Worm (Caenorhabditis elegans) whole organism, L4 larva: ENCODE data around the gene Y54G2A.44.
A peak's percentile ranks its signal among the peaks of the same experiment; 100 is the strongest.

Experiments used
- F10B5.3 ChIP-seq: sonication (generic microtip); optimal IDR thresholded peaks from 2 replicates; lab custom pipeline; 2016; ENCODE audit warnings: mild to moderate bottlenecking, missing genetic modification characterization, missing compliant biosample characterization
- Y105C5A.15 ChIP-seq: fragments of 200-800 bp; sonication (Bioruptor generic); IDR thresholded peaks from 2 replicates; pipeline ENCODE4 v1.3.6; 2022; ENCODE audit warnings: missing genetic modification characterization, missing compliant biosample characterization
- Y5F2A.4 ChIP-seq: fragments of 200-800 bp; sonication (Bioruptor generic); optimal IDR thresholded peaks from 2 replicates; lab custom pipeline; 2018; ENCODE audit warnings: mild to moderate bottlenecking, missing genetic modification characterization, missing compliant biosample characterization
- ZK546.5 ChIP-seq, 2 experiments: sonication (generic microtip); optimal IDR thresholded peaks; 2 replicates each; lab custom pipeline; 2017; ENCODE audit warnings: missing biosample characterization in 2 of 2, missing genetic modification characterization in 2 of 2
- ceh-32 ChIP-seq: sonication (generic microtip); optimal IDR thresholded peaks from 2 replicates; lab custom pipeline; 2016; ENCODE audit warnings: mild to moderate bottlenecking, missing genetic modification characterization, missing compliant biosample characterization; ENCODE audit not compliant: poor library complexity
- ces-1 ChIP-seq: fragments of 150-350 bp; sonication (generic microtip); optimal IDR thresholded peaks from 4 replicates; lab custom pipeline; 2014; ENCODE audit warnings: missing biosample characterization, missing genetic modification reagents, missing genetic modification characterization
- cey-2 ChIP-seq: sonication (generic microtip); optimal IDR thresholded peaks from 3 replicates; lab custom pipeline; 2017; ENCODE audit warnings: missing genetic modification characterization, mild to moderate bottlenecking, missing compliant biosample characterization, antibody characterized with exemption, borderline replicate concordance; ENCODE audit not compliant: insufficient read depth
- daf-16 ChIP-seq, 3 experiments: sonication (generic microtip); optimal IDR thresholded peaks; 2 replicates each; lab custom pipeline; 2016 to 2017; ENCODE audit warnings: missing genetic modification characterization in 3 of 3, missing genetic modification reagents in 3 of 3, mild to moderate bottlenecking in 2 of 3, missing compliant biosample characterization in 2 of 3, missing biosample characterization in 1 of 3, moderate library complexity in 1 of 3
- dmd-6 ChIP-seq: fragments of 200-800 bp; sonication (Bioruptor generic); IDR thresholded peaks from 2 replicates; pipeline ENCODE4 v1.3.6; 2022; ENCODE audit warnings: missing genetic modification reagents, missing genetic modification characterization, missing compliant biosample characterization
- dmd-8 ChIP-seq: fragments of 200-800 bp; sonication (Bioruptor generic); IDR thresholded peaks from 2 replicates; pipeline ENCODE4 v1.3.6; 2022; ENCODE audit warnings: missing genetic modification characterization, missing compliant biosample characterization
- dve-1 ChIP-seq: sonication (generic microtip); optimal IDR thresholded peaks from 2 replicates; lab custom pipeline; 2017; ENCODE audit warnings: antibody characterized with exemption, mild to moderate bottlenecking, missing genetic modification characterization, missing compliant biosample characterization; ENCODE audit not compliant: insufficient read depth
- fkh-10 ChIP-seq: fragments of 150-350 bp; optimal IDR thresholded peaks from 2 replicates; lab custom pipeline; 2014; ENCODE audit warnings: missing biosample characterization, missing genetic modification reagents, missing genetic modification characterization
- gei-8 ChIP-seq: fragments of 200-800 bp; sonication (Bioruptor generic); optimal IDR thresholded peaks from 2 replicates; lab custom pipeline; 2018; ENCODE audit warnings: mild to moderate bottlenecking, missing genetic modification characterization, missing compliant biosample characterization
- hlh-11 ChIP-seq: fragments of 200-800 bp; sonication (Bioruptor generic); optimal IDR thresholded peaks from 2 replicates; lab custom pipeline; 2018; ENCODE audit warnings: mild to moderate bottlenecking, missing genetic modification characterization, missing compliant biosample characterization
- lin-15B ChIP-seq: fragments of 150-350 bp; sonication (generic microtip); optimal IDR thresholded peaks from 3 replicates; lab custom pipeline; 2014; ENCODE audit warnings: missing biosample characterization, missing genetic modification characterization
- lin-29 ChIP-seq: fragments of 200-800 bp; sonication (Bioruptor generic); IDR thresholded peaks from 2 replicates; pipeline ENCODE4 v1.3.6; 2022; ENCODE audit warnings: missing genetic modification reagents, missing genetic modification characterization, missing compliant biosample characterization
- lin-38 ChIP-seq: fragments of 200-800 bp; sonication (Bioruptor generic); IDR thresholded peaks from 2 replicates; pipeline ENCODE4 v1.3.6; 2022; ENCODE audit warnings: missing genetic modification reagents, missing genetic modification characterization, missing compliant biosample characterization
- mes-2 ChIP-seq: sonication (generic microtip); optimal IDR thresholded peaks from 2 replicates; lab custom pipeline; 2016; ENCODE audit warnings: missing genotype, mild to moderate bottlenecking, missing genetic modification characterization, missing compliant biosample characterization; ENCODE audit not compliant: poor library complexity, severe bottlenecking
- mxl-3 ChIP-seq: fragments of 200-800 bp; sonication (Bioruptor generic); optimal IDR thresholded peaks from 2 replicates; lab custom pipeline; 2018; ENCODE audit warnings: mild to moderate bottlenecking, missing genetic modification characterization, missing compliant biosample characterization
- nhr-10 ChIP-seq: fragments of 150-350 bp; optimal IDR thresholded peaks from 2 replicates; lab custom pipeline; 2014; ENCODE audit warnings: missing biosample characterization, missing genetic modification characterization
- nhr-28 ChIP-seq: fragments of 150-350 bp; optimal IDR thresholded peaks from 2 replicates; lab custom pipeline; 2014; ENCODE audit warnings: missing biosample characterization, missing genetic modification characterization
- nhr-41 ChIP-seq: fragments of 200-800 bp; sonication (Bioruptor generic); IDR thresholded peaks from 2 replicates; pipeline ENCODE4 v1.3.6; 2022; ENCODE audit warnings: missing genetic modification reagents, missing genetic modification characterization, missing compliant biosample characterization
- nhr-6 ChIP-seq: fragments of 150-350 bp; optimal IDR thresholded peaks from 2 replicates; lab custom pipeline; 2014; ENCODE audit warnings: missing biosample characterization, missing genetic modification characterization
- nhr-77 ChIP-seq: fragments of 150-350 bp; optimal IDR thresholded peaks from 2 replicates; lab custom pipeline; 2014; ENCODE audit warnings: missing biosample characterization, missing genetic modification characterization
- php-3 ChIP-seq: fragments of 200-800 bp; sonication (Bioruptor generic); IDR thresholded peaks from 2 replicates; pipeline ENCODE4 v1.3.6; 2022; ENCODE audit warnings: missing genetic modification reagents, missing genetic modification characterization, missing compliant biosample characterization
- pqm-1 ChIP-seq: sonication (generic microtip); optimal IDR thresholded peaks from 2 replicates; lab custom pipeline; 2017; ENCODE audit warnings: missing biosample characterization, missing genetic modification characterization
- skn-1 ChIP-seq: fragments of 150-350 bp; optimal IDR thresholded peaks from 2 replicates; lab custom pipeline; 2014; ENCODE audit warnings: missing biosample characterization, missing genetic modification characterization
- unc-130 ChIP-seq: sonication (generic microtip); optimal IDR thresholded peaks from 2 replicates; lab custom pipeline; 2016; ENCODE audit warnings: missing genetic modification reagents, missing genetic modification characterization, missing compliant biosample characterization
- unc-39 ChIP-seq: sonication (generic microtip); optimal IDR thresholded peaks from 2 replicates; lab custom pipeline; 2017; ENCODE audit warnings: missing biosample characterization, missing genetic modification characterization
- unc-62 ChIP-seq, 3 experiments: fragments of 150-350 bp in 1 of 3; sonication (generic microtip); optimal IDR thresholded peaks in 2 of 3; peaks in 1 of 3; 1 replicate in 1 of 3; 2 replicates in 2 of 3; lab custom pipeline; 2014 to 2017; ENCODE audit warnings: missing biosample characterization in 3 of 3, missing genetic modification characterization in 3 of 3, missing genetic modification reagents in 3 of 3, missing genotype in 1 of 3
- zfp-2 ChIP-seq: sonication (generic microtip); optimal IDR thresholded peaks from 2 replicates; lab custom pipeline; 2016; ENCODE audit warnings: mild to moderate bottlenecking, missing genetic modification characterization, missing compliant biosample characterization
- zip-2 ChIP-seq: fragments of 150-350 bp; optimal IDR thresholded peaks from 2 replicates; lab custom pipeline; 2014; ENCODE audit warnings: missing biosample characterization, missing genetic modification characterization
- ztf-7 ChIP-seq: fragments of 150-350 bp; optimal IDR thresholded peaks from 2 replicates; lab custom pipeline; 2014; ENCODE audit warnings: missing biosample characterization, missing genetic modification characterization

The Y54G2A.44 gene

ce11 chrIV:2834516-2834915 is 32.9 kb downstream of the Y54G2A.44 start, which contains the start of gene pudl-2:
TSS of gene pudl-2 (plus strand) at chrIV:2834816.
- TF ChIP-seq zfp-2 (tag; lab: Kevin White, UChicago): no peak

- TF ChIP-seq lin-38 (GFP tag; lab: Robert Waterston, UW) (no peak), mes-2 (tag; lab: Kevin White, UChicago) (no peak), nhr-10 (tag; lab: Kevin White, UChicago) (no peak), nhr-28 (tag; lab: Kevin White, UChicago) (no peak), ceh-32 (tag; lab: Kevin White, UChicago) (no peak), daf-16 (GFP tag; optimal IDR thresholded peaks at IDR 0.05; lab: Kevin White, UChicago) (no peak), daf-16 (tag; optimal IDR thresholded peaks at IDR 0.05; lab: Kevin White, UChicago) (peak; percentile 27), ztf-7 (tag; lab: Kevin White, UChicago) (no peak)
Observed at ce11 chrIV:2835364-2835763, 33.7 kb downstream of the Y54G2A.44 start, which contains the start of gene clec-82. TSS of gene clec-82 (plus strand) at chrIV:2835664.

- TF ChIP-seq daf-16 (GFP tag; optimal IDR thresholded peaks at IDR 0.05; lab: Kevin White, UChicago) (no peak), daf-16 (tag; optimal IDR thresholded peaks at IDR 0.05; lab: Kevin White, UChicago) (peak; percentile 27), ces-1 (no peak), nhr-28 (tag; lab: Kevin White, UChicago) (peak; percentile 65)
- TF ChIP-seq, all 104 proteins: peak for 2
Observed at ce11 chrIV:2838308-2838707, 36.6 kb downstream of the Y54G2A.44 start, which contains the start of gene Y54G2A.7. TSS of gene Y54G2A.7 (plus strand) at chrIV:2838608.

ce11 chrIV:2841260-2841659 is 39.6 kb downstream of the Y54G2A.44 start, which contains the start of gene clec-83:
TSS of gene clec-83 (minus strand) at chrIV:2841472.
- TF ChIP-seq daf-16 (GFP tag; optimal IDR thresholded peaks at IDR 0.05; lab: Kevin White, UChicago) (no peak), daf-16 (tag; optimal IDR thresholded peaks at IDR 0.05; lab: Kevin White, UChicago) (peak; percentile 45), dve-1 (tag; lab: Kevin White, UChicago) (peak; percentile 29), zip-2 (tag; lab: Kevin White, UChicago) (no peak), nhr-6 (tag; lab: Kevin White, UChicago) (no peak), dmd-6 (GFP tag; lab: Robert Waterston, UW) (peak; percentile 55), php-3 (GFP tag; lab: Robert Waterston, UW) (peak; percentile 37; the same call in 1 of the 2 replicates), nhr-28 (tag; lab: Kevin White, UChicago) (peak; percentile 82), unc-39 (tag; lab: Kevin White, UChicago) (no peak), pqm-1 (tag; lab: Kevin White, UChicago) (peak; percentile 58), fkh-10 (GFP tag; lab: Kevin White, UChicago) (no peak), nhr-77 (tag; lab: Kevin White, UChicago) (peak; percentile 19), hlh-11 (tag; lab: Kevin White, UChicago) (peak; percentile 11)

- TF ChIP-seq unc-62 (GFP tag; optimal IDR thresholded peaks at IDR 0.05 in 1 of 2; lab: Kevin White, UChicago) (no peak), unc-62 (tag; optimal IDR thresholded peaks at IDR 0.05; lab: Kevin White, UChicago) (no peak), Y5F2A.4 (GFP tag; lab: Kevin White, UChicago) (no peak), zip-2 (tag; lab: Kevin White, UChicago) (no peak), skn-1 (tag; lab: Kevin White, UChicago) (no peak)
Observed at ce11 chrIV:2842162-2842561, 40.5 kb downstream of the Y54G2A.44 start, which contains the start of gene clec-84. TSS of gene clec-84 (plus strand) at chrIV:2842462.

- TF ChIP-seq Y105C5A.15 (no peak), gei-8 (no peak), unc-130 (GFP tag; lab: Kevin White, UChicago) (no peak), nhr-10 (tag; lab: Kevin White, UChicago) (no peak), lin-29 (no peak), Y5F2A.4 (GFP tag; lab: Kevin White, UChicago) (no peak), mxl-3 (GFP tag; lab: Kevin White, UChicago) (no peak), zfp-2 (tag; lab: Kevin White, UChicago) (no peak), lin-15B (tag; lab: Kevin White, UChicago) (no peak), nhr-41 (GFP tag; lab: Robert Waterston, UW) (no peak), F10B5.3 (tag; lab: Kevin White, UChicago) (no peak), dmd-8 (GFP tag; lab: Robert Waterston, UW) (no peak), ZK546.5 (tag; optimal IDR thresholded peaks at IDR 0.05; lab: Kevin White, UChicago) (no peak), cey-2 (no peak)
Observed at ce11 chrIV:2843882-2844281, 42.2 kb downstream of the Y54G2A.44 start, which contains the start of gene Y54G2A.15. TSS of gene Y54G2A.15 (minus strand) at chrIV:2843982.
